Fruit fly (Drosophila melanogaster) whole organism, embryonic: ENCODE measurements around the gene CG6163.
A peak's percentile ranks its signal among the peaks of the same experiment; 100 is the strongest.

Source experiments
- Aef1 ChIP-seq: fragments of 200-800 bp; sonication (Bioruptor generic); IDR thresholded peaks from 3 replicates; pipeline ENCODE4 v1.3.6; 2022; ENCODE audit warnings: missing biosample characterization, missing genetic modification characterization
- Atf3 ChIP-seq: fragments of 200-800 bp; sonication (Bioruptor generic); optimal IDR thresholded peaks from 3 replicates; lab custom pipeline; 2016; ENCODE audit warnings: missing biosample characterization, missing genetic modification characterization
- CG10209 ChIP-seq: fragments of 200-800 bp; sonication (Bioruptor generic); optimal IDR thresholded peaks from 3 replicates; lab custom pipeline; 2017; ENCODE audit warnings: missing biosample characterization, mild to moderate bottlenecking, missing genetic modification characterization, missing genetic modification reagents
- CG10321 ChIP-seq: fragments of 200-800 bp; sonication (Bioruptor generic); IDR thresholded peaks from 2 replicates; pipeline ENCODE4 v1.3.6; 2022; ENCODE audit warnings: missing biosample characterization, missing genetic modification characterization
- CG10959 ChIP-seq: fragments of 200-800 bp; sonication (Bioruptor generic); IDR thresholded peaks from 2 replicates; pipeline ENCODE4 v1.3.6; 2022; ENCODE audit warnings: missing biosample characterization, missing genetic modification characterization
- CG11247 ChIP-seq: fragments of 200-800 bp; sonication (Bioruptor generic); IDR thresholded peaks from 2 replicates; pipeline ENCODE4 v1.3.6; 2022; ENCODE audit warnings: missing biosample characterization, missing genetic modification characterization
- CG13424 ChIP-seq: fragments of 200-800 bp; sonication (Bioruptor generic); optimal IDR thresholded peaks from 2 replicates; lab custom pipeline; 2019; ENCODE audit warnings: missing biosample characterization, mild to moderate bottlenecking, missing genetic modification characterization, moderate library complexity
- CG14965 ChIP-seq: fragments of 200-800 bp; sonication (Bioruptor generic); optimal IDR thresholded peaks from 2 replicates; lab custom pipeline; 2016; ENCODE audit warnings: missing biosample characterization, missing genetic modification characterization, borderline replicate concordance
- CG15696 ChIP-seq: fragments of 200-800 bp; sonication (Bioruptor generic); optimal IDR thresholded peaks from 2 replicates; lab custom pipeline; 2019; ENCODE audit warnings: missing biosample characterization, mild to moderate bottlenecking, missing genetic modification characterization, moderate library complexity
- CG16863 ChIP-seq: fragments of 200-800 bp; sonication (Bioruptor generic); optimal IDR thresholded peaks from 3 replicates; lab custom pipeline; 2016; ENCODE audit warnings: missing biosample characterization, missing genetic modification characterization
- CG2678 ChIP-seq: fragments of 200-800 bp; sonication (Bioruptor generic); optimal IDR thresholded peaks from 3 replicates; lab custom pipeline; 2019; ENCODE audit warnings: missing biosample characterization, mild to moderate bottlenecking, missing genetic modification characterization, moderate library complexity
- CG3163 ChIP-seq: fragments of 200-800 bp; sonication (Bioruptor generic); optimal IDR thresholded peaks from 3 replicates; lab custom pipeline; 2016; ENCODE audit warnings: missing biosample characterization, missing genetic modification characterization
- CG33557 ChIP-seq: fragments of 200-800 bp; sonication (Bioruptor generic); optimal IDR thresholded peaks from 2 replicates; lab custom pipeline; 2019; ENCODE audit warnings: missing biosample characterization, mild to moderate bottlenecking, missing genetic modification characterization, moderate library complexity
- CG7357 ChIP-seq: fragments of 200-800 bp; sonication (Bioruptor generic); IDR thresholded peaks from 3 replicates; pipeline ENCODE4 v1.3.6; 2022; ENCODE audit warnings: missing biosample characterization, missing genetic modification characterization
- CG7786 ChIP-seq: fragments of 200-800 bp; sonication (Bioruptor generic); optimal IDR thresholded peaks from 2 replicates; lab custom pipeline; 2016; ENCODE audit warnings: missing biosample characterization, missing genetic modification characterization
- CG8281 ChIP-seq: fragments of 200-800 bp; sonication (Bioruptor generic); optimal IDR thresholded peaks from 2 replicates; lab custom pipeline; 2018; ENCODE audit warnings: missing biosample characterization, mild to moderate bottlenecking, missing genetic modification characterization, moderate library complexity
- CG8478 ChIP-seq: fragments of >200 bp; optimal IDR thresholded peaks from 2 replicates; lab custom pipeline; 2018
- CoRest ChIP-seq: fragments of 200-800 bp; sonication (Bioruptor generic); optimal IDR thresholded peaks from 3 replicates; lab custom pipeline; 2018; ENCODE audit warnings: missing biosample characterization, mild to moderate bottlenecking, missing genetic modification characterization, moderate library complexity
- E2f1 ChIP-seq: fragments of 200-800 bp; sonication (Bioruptor generic); IDR thresholded peaks from 2 replicates; pipeline ENCODE4 v1.3.6; 2022; ENCODE audit warnings: missing biosample characterization, missing genetic modification characterization
- Elba2 ChIP-seq: fragments of 200-800 bp; sonication (Bioruptor generic); optimal IDR thresholded peaks from 3 replicates; lab custom pipeline; 2016; ENCODE audit warnings: missing biosample characterization, missing genetic modification characterization
- Gug ChIP-seq: fragments of 200-800 bp; sonication (Bioruptor generic); IDR thresholded peaks from 4 replicates; pipeline ENCODE4 v1.3.6; 2022; ENCODE audit warnings: missing biosample characterization, missing genetic modification characterization
- Hr3 ChIP-seq: fragments of 200-800 bp; sonication (Bioruptor generic); optimal IDR thresholded peaks from 3 replicates; lab custom pipeline; 2016; ENCODE audit warnings: missing biosample characterization, missing genetic modification characterization
- Jarid2 ChIP-seq: fragments of 200-800 bp; sonication (Bioruptor generic); optimal IDR thresholded peaks from 3 replicates; lab custom pipeline; 2017; ENCODE audit warnings: mild to moderate bottlenecking, missing biosample characterization, missing genetic modification reagents, missing genetic modification characterization
- NC2β ChIP-seq: fragments of 200-800 bp; sonication (Bioruptor generic); optimal IDR thresholded peaks from 2 replicates; lab custom pipeline; 2016; ENCODE audit warnings: missing biosample characterization, missing genetic modification characterization
- NFAT ChIP-seq: fragments of 200-800 bp; sonication (Bioruptor generic); IDR thresholded peaks from 2 replicates; pipeline ENCODE4 v1.3.6; 2022; ENCODE audit warnings: missing biosample characterization, missing genetic modification characterization
- Poxn ChIP-seq: fragments of 200-800 bp; sonication (Bioruptor generic); IDR thresholded peaks from 2 replicates; pipeline ENCODE4 v1.3.6; 2022; ENCODE audit warnings: missing biosample characterization, missing genetic modification characterization
- Rfx ChIP-seq: fragments of 200-800 bp; sonication (Bioruptor generic); IDR thresholded peaks from 2 replicates; pipeline ENCODE4 v1.3.6; 2022; ENCODE audit warnings: missing biosample characterization, missing genetic modification characterization
- Sox100B ChIP-seq: fragments of 200-800 bp; sonication (Bioruptor generic); optimal IDR thresholded peaks from 3 replicates; lab custom pipeline; 2018; ENCODE audit warnings: missing biosample characterization, mild to moderate bottlenecking, missing genetic modification characterization
- Sry-β ChIP-seq: fragments of 200-800 bp; sonication (Bioruptor generic); optimal IDR thresholded peaks from 2 replicates; lab custom pipeline; 2018; ENCODE audit warnings: missing biosample characterization, mild to moderate bottlenecking, missing genetic modification characterization, moderate library complexity
- Taf1 ChIP-seq: fragments of 200-800 bp; sonication (Bioruptor generic); IDR thresholded peaks from 2 replicates; pipeline ENCODE4 v1.3.6; 2022; ENCODE audit warnings: missing biosample characterization, missing genetic modification characterization
- Usf ChIP-seq: fragments of 200-800 bp; sonication (Bioruptor generic); optimal IDR thresholded peaks from 2 replicates; lab custom pipeline; 2017; ENCODE audit warnings: missing genotype, missing biosample characterization, missing genetic modification characterization
- al ChIP-seq: fragments of 200-800 bp; sonication (Bioruptor generic); IDR thresholded peaks from 2 replicates; pipeline ENCODE4 v1.3.6; 2022; ENCODE audit warnings: missing biosample characterization, missing genetic modification characterization
- amos ChIP-seq: fragments of 200-800 bp; sonication (Bioruptor generic); IDR thresholded peaks from 2 replicates; pipeline ENCODE4 v1.3.6; 2022; ENCODE audit warnings: missing biosample characterization, missing genetic modification characterization; ENCODE audit not compliant: partially characterized antibody
- br ChIP-seq: fragments of >200 bp; optimal IDR thresholded peaks from 2 replicates; lab custom pipeline; 2017
- cato ChIP-seq: fragments of 200-800 bp; sonication (Bioruptor generic); optimal IDR thresholded peaks from 2 replicates; lab custom pipeline; 2016; ENCODE audit warnings: missing biosample characterization, missing genetic modification characterization, borderline replicate concordance
- chif ChIP-seq, 2 experiments: fragments of 200-800 bp; sonication (Bioruptor generic); optimal IDR thresholded peaks; 3 replicates each; lab custom pipeline; 2016; ENCODE audit warnings: missing biosample characterization in 2 of 2, missing genetic modification characterization in 2 of 2
- croc ChIP-seq: fragments of 200-800 bp; sonication (Bioruptor generic); conservative IDR thresholded peaks from 3 replicates; pipeline ENCODE4 v1.3.6; 2022; ENCODE audit warnings: missing biosample characterization, missing genetic modification characterization
- dati ChIP-seq: fragments of 200-800 bp; sonication (Bioruptor generic); IDR thresholded peaks from 2 replicates; pipeline ENCODE4 v1.3.6; 2022; ENCODE audit warnings: missing biosample characterization, missing genetic modification characterization
- dmrt99B ChIP-seq: fragments of 200-800 bp; sonication (Bioruptor generic); optimal IDR thresholded peaks from 2 replicates; lab custom pipeline; 2018; ENCODE audit warnings: missing biosample characterization, mild to moderate bottlenecking, missing genetic modification characterization, moderate library complexity
- dpn ChIP-seq, 2 experiments: fragments of 200-800 bp; sonication (Bioruptor generic); optimal IDR thresholded peaks; 3 replicates each; lab custom pipeline; 2016; ENCODE audit warnings: missing biosample characterization in 2 of 2, missing genetic modification characterization in 2 of 2
- ewg ChIP-seq: fragments of 200-800 bp; sonication (Bioruptor generic); optimal IDR thresholded peaks from 3 replicates; lab custom pipeline; 2017; ENCODE audit warnings: mild to moderate bottlenecking, missing biosample characterization, missing genetic modification reagents, missing genetic modification characterization
- exex ChIP-seq: fragments of 200-800 bp; sonication (Bioruptor generic); optimal IDR thresholded peaks from 4 replicates; lab custom pipeline; 2018; ENCODE audit warnings: missing biosample characterization, mild to moderate bottlenecking, missing genetic modification characterization, moderate library complexity
- fd102C ChIP-seq: fragments of 200-800 bp; sonication (Bioruptor generic); optimal IDR thresholded peaks from 2 replicates; lab custom pipeline; 2018; ENCODE audit warnings: missing biosample characterization, mild to moderate bottlenecking, missing genetic modification characterization, moderate library complexity
- hth ChIP-seq: fragments of >200 bp; optimal IDR thresholded peaks from 2 replicates; lab custom pipeline; 2017; ENCODE audit warnings: inconsistent platforms
- ken ChIP-seq: fragments of 200-800 bp; sonication (Bioruptor generic); IDR thresholded peaks from 3 replicates; pipeline ENCODE4 v1.3.6; 2022; ENCODE audit warnings: missing biosample characterization, missing genetic modification characterization
- lab ChIP-seq: fragments of 200-800 bp; sonication (Bioruptor generic); optimal IDR thresholded peaks from 3 replicates; lab custom pipeline; 2017; ENCODE audit warnings: missing biosample characterization, missing genetic modification characterization, mild to moderate bottlenecking, moderate library complexity, missing genetic modification reagents
- sd ChIP-seq: fragments of 200-800 bp; sonication (Bioruptor generic); optimal IDR thresholded peaks from 3 replicates; lab custom pipeline; 2018; ENCODE audit warnings: missing biosample characterization, mild to moderate bottlenecking, missing genetic modification characterization, moderate library complexity
- sim ChIP-seq: fragments of 200-800 bp; sonication (Bioruptor generic); IDR thresholded peaks from 2 replicates; pipeline ENCODE4 v1.3.6; 2022; ENCODE audit warnings: missing biosample characterization, missing genetic modification characterization
- tio ChIP-seq: fragments of 200-800 bp; sonication (Bioruptor generic); optimal IDR thresholded peaks from 2 replicates; lab custom pipeline; 2017; ENCODE audit warnings: missing biosample characterization, missing genetic modification characterization, inconsistent platforms
- twi ChIP-seq: fragments of 200-800 bp; optimal IDR thresholded peaks from 2 replicates; lab custom pipeline; 2019; ENCODE audit warnings: missing biosample characterization, mild to moderate bottlenecking, missing genetic modification characterization, moderate library complexity
- vfl ChIP-seq: fragments of 200-800 bp; sonication (Bioruptor generic); optimal IDR thresholded peaks from 2 replicates; lab custom pipeline; 2016; ENCODE audit warnings: missing biosample characterization, missing genetic modification characterization
- wdn ChIP-seq: fragments of 200-800 bp; sonication (Bioruptor generic); IDR thresholded peaks from 2 replicates; pipeline ENCODE4 v1.3.6; 2022; ENCODE audit warnings: missing biosample characterization, missing genetic modification characterization

The CG6163 gene

dm6 chr3L:11375304-11375703 is 10.6 kb upstream of the CG6163 start (continued):
- TF ChIP-seq CG13424 (peak; percentile 71), wdn (GFP tag; lab: Robert Waterston, UW) (no peak), twi (tag; lab: Kevin White, UChicago) (peak; percentile 79), tio (peak; percentile 53), croc (GFP tag; lab: Robert Waterston, UW) (peak; percentile 69), CG10959 (GFP tag; lab: Robert Waterston, UW) (peak; percentile 71), Elba2 (GFP tag; lab: Kevin White, UChicago) (no peak), Sry-β (GFP tag; lab: Kevin White, UChicago) (peak; percentile 30), Gug (GFP tag; lab: Robert Waterston, UW) (no peak), amos (GFP tag; lab: Robert Waterston, UW) (no peak), Taf1 (GFP tag; lab: Robert Waterston, UW) (no peak), vfl (GFP tag; lab: Kevin White, UChicago) (no peak), Aef1 (GFP tag; lab: Robert Waterston, UW) (no peak), CoRest (peak; percentile 75), al (GFP tag; lab: Robert Waterston, UW) (no peak), Atf3 (GFP tag; lab: Kevin White, UChicago) (peak; percentile 23), CG15696 (peak; percentile 82), CG2678 (tag; lab: Kevin White, UChicago) (peak; percentile 76), Rfx (GFP tag; lab: Robert Waterston, UW) (no peak), exex (tag; lab: Kevin White, UChicago) (no peak), sim (GFP tag; lab: Robert Waterston, UW) (peak; percentile 43; the same call in 1 of the 2 replicates), E2f1 (GFP tag; lab: Robert Waterston, UW) (peak; percentile 47; the same call in 1 of the 2 replicates), ken (peak; percentile 54; the same call in 2 of the 3 replicates), dpn (GFP tag; optimal IDR thresholded peaks at IDR 0.05; lab: Kevin White, UChicago) (peak; percentile 36 to 60), CG7357 (GFP tag; lab: Robert Waterston, UW) (no peak), hth (lab: Kevin White, UChicago) (no peak), CG8478 (no peak), CG11247 (GFP tag; lab: Robert Waterston, UW) (no peak), cato (GFP tag; lab: Kevin White, UChicago) (no peak), CG14965 (GFP tag; lab: Kevin White, UChicago) (no peak), CG7786 (GFP tag; lab: Kevin White, UChicago) (peak; percentile 4), Jarid2 (peak; percentile 37), fd102C (GFP tag; lab: Kevin White, UChicago) (no peak), Usf (GFP tag; lab: Kevin White, UChicago) (peak; percentile 12), CG10321 (GFP tag; lab: Robert Waterston, UW) (no peak), dati (GFP tag; lab: Robert Waterston, UW) (no peak), NC2β (GFP tag; lab: Kevin White, UChicago) (peak; percentile 41), CG10209 (GFP tag; lab: Kevin White, UChicago) (peak; percentile 66), CG33557 (GFP tag; lab: Kevin White, UChicago) (peak; percentile 76), sd (tag; lab: Kevin White, UChicago) (no peak), Poxn (GFP tag; lab: Robert Waterston, UW) (no peak), CG3163 (no peak), CG8281 (no peak), dmrt99B (tag; lab: Kevin White, UChicago) (peak; percentile 74), ewg (peak; percentile 62), NFAT (GFP tag; lab: Robert Waterston, UW) (no peak), Hr3 (GFP tag; lab: Kevin White, UChicago) (peak; percentile 58), Sox100B (GFP tag; lab: Kevin White, UChicago) (peak; percentile 62), br (lab: Kevin White, UChicago) (no peak), CG16863 (GFP tag; lab: Kevin White, UChicago) (peak; percentile 47), lab (GFP tag; lab: Kevin White, UChicago) (peak; percentile 59), chif (GFP tag; optimal IDR thresholded peaks at IDR 0.05; lab: Kevin White, UChicago) (peak; percentile 50 to 80)
